Fruit fly (Drosophila melanogaster) whole organism, prepupa: Measurements from ENCODE around the gene CG43155.

Experiments
- CG10631 ChIP-seq: fragments of 200-800 bp; sonication (Bioruptor generic); optimal IDR thresholded peaks from 2 replicates; lab custom pipeline; 2016; ENCODE audit warnings: missing biosample characterization, missing genetic modification characterization
- CG11762 ChIP-seq: fragments of 200-800 bp; sonication (Bioruptor generic); optimal IDR thresholded peaks from 3 replicates; lab custom pipeline; 2016; ENCODE audit warnings: missing biosample characterization, missing genetic modification characterization; ENCODE audit not compliant: insufficient read depth
- CG11902 ChIP-seq: fragments of 200-800 bp; sonication (Bioruptor generic); optimal IDR thresholded peaks from 3 replicates; lab custom pipeline; 2016; ENCODE audit warnings: missing biosample characterization, missing genetic modification characterization
- CG15336 ChIP-seq: fragments of 200-800 bp; sonication (Bioruptor generic); IDR thresholded peaks from 2 replicates; pipeline ENCODE4 v1.3.6; 2022; ENCODE audit warnings: missing biosample characterization, missing genetic modification characterization
- CG1621 ChIP-seq: fragments of 200-800 bp; sonication (Bioruptor generic); optimal IDR thresholded peaks from 3 replicates; lab custom pipeline; 2018; ENCODE audit warnings: missing biosample characterization, mild to moderate bottlenecking, missing genetic modification characterization
- CG16779 ChIP-seq: fragments of 200-800 bp; sonication (Bioruptor generic); optimal IDR thresholded peaks from 3 replicates; lab custom pipeline; 2017; ENCODE audit warnings: missing biosample characterization, mild to moderate bottlenecking, missing genetic modification characterization
- CG3032 ChIP-seq: fragments of 200-800 bp; optimal IDR thresholded peaks from 2 replicates; lab custom pipeline; 2019; ENCODE audit warnings: missing biosample characterization, mild to moderate bottlenecking, missing genetic modification characterization, moderate library complexity
- CG31627 ChIP-seq: fragments of 200-800 bp; sonication (Bioruptor generic); optimal IDR thresholded peaks from 3 replicates; lab custom pipeline; 2016; ENCODE audit warnings: missing biosample characterization, missing genetic modification characterization
- CG32006 ChIP-seq: fragments of 200-800 bp; sonication (Bioruptor generic); optimal IDR thresholded peaks from 3 replicates; lab custom pipeline; 2017; ENCODE audit warnings: missing biosample characterization, mild to moderate bottlenecking, missing genetic modification characterization
- CG3919 ChIP-seq: fragments of 200-800 bp; sonication (Bioruptor generic); optimal IDR thresholded peaks from 3 replicates; lab custom pipeline; 2016; ENCODE audit warnings: missing biosample characterization, missing genetic modification characterization
- CG4318 ChIP-seq: fragments of 200-800 bp; sonication (Bioruptor generic); optimal IDR thresholded peaks from 3 replicates; lab custom pipeline; 2017; ENCODE audit warnings: missing biosample characterization, mild to moderate bottlenecking, missing genetic modification characterization
- CG6163 ChIP-seq: fragments of 200-800 bp; sonication (Bioruptor generic); IDR thresholded peaks from 3 replicates; pipeline ENCODE4 v1.3.6; 2022; ENCODE audit warnings: missing biosample characterization, missing genetic modification characterization
- CG6276 ChIP-seq: fragments of 200-800 bp; sonication (Bioruptor generic); optimal IDR thresholded peaks from 2 replicates; lab custom pipeline; 2017; ENCODE audit warnings: missing biosample characterization, mild to moderate bottlenecking, missing genetic modification characterization
- CG6792 ChIP-seq: fragments of 200-800 bp; sonication (Bioruptor generic); optimal IDR thresholded peaks from 3 replicates; lab custom pipeline; 2016; ENCODE audit warnings: missing biosample characterization, missing genetic modification characterization
- CG6808 ChIP-seq: fragments of 200-800 bp; sonication (Bioruptor generic); optimal IDR thresholded peaks from 3 replicates; lab custom pipeline; 2017; ENCODE audit warnings: missing biosample characterization, missing genetic modification characterization, mild to moderate bottlenecking, moderate library complexity, missing genetic modification reagents
- CG6854 ChIP-seq: fragments of 200-800 bp; sonication (Bioruptor generic); optimal IDR thresholded peaks from 2 replicates; lab custom pipeline; 2017; ENCODE audit warnings: missing biosample characterization, mild to moderate bottlenecking, missing genetic modification characterization
- CG7368 ChIP-seq: fragments of 200-800 bp; sonication (Bioruptor generic); optimal IDR thresholded peaks from 3 replicates; lab custom pipeline; 2016; ENCODE audit warnings: missing biosample characterization, missing genetic modification characterization
- CG8119 ChIP-seq: fragments of 200-800 bp; sonication (Bioruptor generic); IDR thresholded peaks from 3 replicates; pipeline ENCODE4 v1.3.6; 2022; ENCODE audit warnings: missing biosample characterization, missing genetic modification characterization
- CG8319 ChIP-seq: fragments of 200-800 bp; sonication (Bioruptor generic); optimal IDR thresholded peaks from 3 replicates; lab custom pipeline; 2016; ENCODE audit warnings: missing biosample characterization, missing genetic modification characterization
- CG8632 ChIP-seq: fragments of 200-800 bp; sonication (Bioruptor generic); optimal IDR thresholded peaks from 3 replicates; lab custom pipeline; 2016; ENCODE audit warnings: missing biosample characterization, missing genetic modification characterization
- CG9139 ChIP-seq: fragments of 200-800 bp; sonication (Bioruptor generic); optimal IDR thresholded peaks from 3 replicates; lab custom pipeline; 2017; ENCODE audit warnings: missing biosample characterization, mild to moderate bottlenecking, missing genetic modification characterization
- Eip75B ChIP-seq: fragments of 200-800 bp; sonication (Bioruptor generic); optimal IDR thresholded peaks from 3 replicates; lab custom pipeline; 2016; ENCODE audit warnings: missing biosample characterization, missing genetic modification characterization
- Eip78C ChIP-seq: fragments of 200-800 bp; sonication (Bioruptor generic); peaks from one replicate; lab custom pipeline; 2016; ENCODE audit warnings: missing biosample characterization, missing genetic modification characterization
- Ets21C ChIP-seq: fragments of 200-800 bp; sonication (Bioruptor generic); optimal IDR thresholded peaks from 3 replicates; lab custom pipeline; 2016; ENCODE audit warnings: missing biosample characterization, missing genetic modification characterization
- Ets96B ChIP-seq: fragments of 200-800 bp; optimal IDR thresholded peaks from 2 replicates; lab custom pipeline; 2019; ENCODE audit warnings: missing biosample characterization, mild to moderate bottlenecking, missing genetic modification characterization, moderate library complexity
- Gug ChIP-seq: fragments of 200-800 bp; sonication (Bioruptor generic); IDR thresholded peaks from 2 replicates; pipeline ENCODE4 v1.3.6; 2022; ENCODE audit warnings: missing biosample characterization, missing genetic modification characterization
- Hr38 ChIP-seq: sonication (Bioruptor generic); optimal IDR thresholded peaks from 2 replicates; lab custom pipeline; 2016; ENCODE audit warnings: missing biosample characterization, missing genetic modification characterization
- Hr4 ChIP-seq: fragments of 200-800 bp; sonication (Bioruptor generic); optimal IDR thresholded peaks from 3 replicates; lab custom pipeline; 2016; ENCODE audit warnings: missing biosample characterization, missing genetic modification characterization
- Lpt ChIP-seq: fragments of 200-800 bp; sonication (Bioruptor generic); optimal IDR thresholded peaks from 3 replicates; lab custom pipeline; 2016; ENCODE audit warnings: missing biosample characterization, missing genetic modification characterization
- Met ChIP-seq: fragments of 200-800 bp; sonication (Bioruptor generic); optimal IDR thresholded peaks from 3 replicates; lab custom pipeline; 2016; ENCODE audit warnings: missing biosample characterization, missing genetic modification characterization
- OdsH ChIP-seq: fragments of 200-800 bp; sonication (Bioruptor generic); optimal IDR thresholded peaks from 3 replicates; lab custom pipeline; 2016; ENCODE audit warnings: missing biosample characterization, missing genetic modification characterization
- Sox14 ChIP-seq: fragments of 200-800 bp; sonication (Bioruptor generic); optimal IDR thresholded peaks from 3 replicates; lab custom pipeline; 2016; ENCODE audit warnings: missing biosample characterization, missing genetic modification characterization
- Sox15 ChIP-seq: fragments of 200-800 bp; sonication (Bioruptor generic); optimal IDR thresholded peaks from 3 replicates; lab custom pipeline; 2016; ENCODE audit warnings: missing biosample characterization, missing genetic modification characterization
- acj6 ChIP-seq: fragments of 200-800 bp; sonication (Bioruptor generic); optimal IDR thresholded peaks from 3 replicates; lab custom pipeline; 2016; ENCODE audit warnings: missing biosample characterization, missing genetic modification characterization
- cyc ChIP-seq: fragments of 200-800 bp; sonication (Bioruptor generic); optimal IDR thresholded peaks from 3 replicates; lab custom pipeline; 2016; ENCODE audit warnings: missing biosample characterization, missing genetic modification characterization
- dsx ChIP-seq: fragments of 200-800 bp; optimal IDR thresholded peaks from 3 replicates; lab custom pipeline; 2019; ENCODE audit warnings: missing biosample characterization, mild to moderate bottlenecking, missing genetic modification characterization, moderate library complexity; ENCODE audit not compliant: poor library complexity, severe bottlenecking
- eg ChIP-seq: fragments of 200-800 bp; sonication (Bioruptor generic); IDR thresholded peaks from 3 replicates; pipeline ENCODE4 v1.3.6; 2022; ENCODE audit warnings: missing biosample characterization, missing genetic modification characterization
- esn ChIP-seq: fragments of 200-800 bp; sonication (Bioruptor generic); optimal IDR thresholded peaks from 2 replicates; lab custom pipeline; 2016; ENCODE audit warnings: missing biosample characterization, mild to moderate bottlenecking, missing genetic modification characterization, moderate library complexity
- fd85E ChIP-seq: fragments of 200-800 bp; sonication (Bioruptor generic); optimal IDR thresholded peaks from 3 replicates; lab custom pipeline; 2016; ENCODE audit warnings: missing biosample characterization, missing genetic modification characterization
- fkh ChIP-seq: fragments of 200-800 bp; sonication (Bioruptor generic); optimal IDR thresholded peaks from 3 replicates; lab custom pipeline; 2017; ENCODE audit warnings: missing biosample characterization, mild to moderate bottlenecking, missing genetic modification characterization, moderate library complexity
- lz ChIP-seq: fragments of 200-800 bp; sonication (Bioruptor generic); optimal IDR thresholded peaks from 3 replicates; lab custom pipeline; 2016; ENCODE audit warnings: missing biosample characterization, missing genetic modification characterization
- net ChIP-seq: fragments of 200-800 bp; sonication (Bioruptor generic); optimal IDR thresholded peaks from 3 replicates; lab custom pipeline; 2016; ENCODE audit warnings: missing biosample characterization, missing genetic modification characterization
- pdm3 ChIP-seq: fragments of 200-800 bp; sonication (Bioruptor generic); optimal IDR thresholded peaks from 3 replicates; lab custom pipeline; 2016; ENCODE audit warnings: missing biosample characterization, missing genetic modification characterization
- ss ChIP-seq, 2 experiments: fragments of 200-800 bp; sonication (Bioruptor generic); optimal IDR thresholded peaks; 2 replicates in 1 of 2; 3 replicates in 1 of 2; lab custom pipeline; 2017 to 2018; ENCODE audit warnings: mild to moderate bottlenecking in 2 of 2, missing biosample characterization in 2 of 2, missing genetic modification characterization in 2 of 2, moderate library complexity in 1 of 2
- svp ChIP-seq: fragments of 200-800 bp; sonication (Bioruptor generic); peaks from one replicate; lab custom pipeline; 2016; ENCODE audit warnings: missing biosample characterization, missing genetic modification characterization
- topi ChIP-seq: fragments of 200-800 bp; sonication (Bioruptor generic); optimal IDR thresholded peaks from 3 replicates; lab custom pipeline; 2016; ENCODE audit warnings: missing biosample characterization, missing genetic modification characterization

CG43155 gene

DNA sequence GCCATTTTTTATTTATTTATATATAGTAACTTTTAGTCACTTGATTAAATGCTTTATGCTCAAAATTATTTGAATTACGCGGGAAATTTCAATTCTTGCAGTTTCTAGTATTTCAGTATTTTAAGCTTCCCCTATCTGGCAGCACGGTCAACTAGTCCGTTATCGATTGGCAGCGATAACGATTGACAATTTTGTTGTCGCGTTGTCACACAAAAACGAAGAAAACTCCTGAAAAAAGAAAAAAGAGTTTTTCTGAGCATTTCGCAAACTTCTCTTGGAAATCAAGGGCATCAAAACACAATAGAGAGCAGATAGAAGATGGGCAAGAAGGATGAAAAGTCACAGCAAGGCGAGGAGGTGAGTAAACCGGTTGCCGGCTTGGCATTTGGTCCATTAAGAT is 25.5 kb downstream of the CG43155 start, which contains the start of gene Spase25:
Spase25 (plus strand) TSS at position 176 of the 400 bp plus-strand sequence.
- TF ChIP-seq Eip78C (GFP tag; lab: Kevin White, UChicago) (peak; percentile 17), ss (GFP tag; optimal IDR thresholded peaks at IDR 0.05; lab: Kevin White, UChicago) (peak in 1 of 2 experiments; percentile 12), Ets96B (tag; lab: Kevin White, UChicago) (peak; percentile 47), OdsH (no peak), topi (GFP tag; lab: Kevin White, UChicago) (no peak), CG3032 (tag; lab: Kevin White, UChicago) (peak; percentile 9), Eip75B (no peak), lz (no peak), Lpt (peak; percentile 28), CG9139 (GFP tag; lab: Kevin White, UChicago) (peak; percentile 3), CG15336 (GFP tag; lab: Robert Waterston, UW) (0 out of 2 replicates have a peak, but pooled peaks have one; percentile 28), CG6808 (GFP tag; lab: Kevin White, UChicago) (peak; percentile 19), dsx (GFP tag; lab: Kevin White, UChicago) (peak; percentile 37), CG8119 (GFP tag; lab: Robert Waterston, UW) (peak; percentile 49; the same call in 2 of the 3 replicates), CG6163 (peak; percentile 28; the same call in 1 of the 3 replicates)

DNA sequence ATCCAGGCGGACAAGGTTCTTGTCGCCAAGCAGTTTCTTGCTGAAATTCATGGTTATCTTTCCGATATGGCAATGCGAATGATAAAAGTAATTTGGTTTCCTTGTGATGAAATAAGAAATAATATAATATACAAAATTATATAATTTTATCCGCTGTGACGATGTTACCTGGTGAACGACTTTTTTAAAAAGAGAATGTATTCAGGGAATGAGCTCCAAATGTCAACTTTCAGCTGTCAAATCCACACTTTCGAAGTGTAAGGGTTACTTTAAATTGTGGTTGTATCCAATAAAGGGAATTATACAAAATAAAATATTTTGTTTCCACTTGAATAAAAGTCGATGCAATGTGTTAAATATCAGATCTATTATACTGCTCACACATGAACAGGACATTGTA is 31.9 kb downstream of the CG43155 start, which contains the start of gene CG33235:
CG33235 (minus strand) TSS at position 101 of the 400 bp plus-strand sequence.
- TF ChIP-seq CG6808 (GFP tag; lab: Kevin White, UChicago) (no peak), CG16779 (tag; lab: Kevin White, UChicago) (no peak), CG31627 (no peak), CG3919 (GFP tag; lab: Kevin White, UChicago) (no peak), Lpt (no peak)

DNA sequence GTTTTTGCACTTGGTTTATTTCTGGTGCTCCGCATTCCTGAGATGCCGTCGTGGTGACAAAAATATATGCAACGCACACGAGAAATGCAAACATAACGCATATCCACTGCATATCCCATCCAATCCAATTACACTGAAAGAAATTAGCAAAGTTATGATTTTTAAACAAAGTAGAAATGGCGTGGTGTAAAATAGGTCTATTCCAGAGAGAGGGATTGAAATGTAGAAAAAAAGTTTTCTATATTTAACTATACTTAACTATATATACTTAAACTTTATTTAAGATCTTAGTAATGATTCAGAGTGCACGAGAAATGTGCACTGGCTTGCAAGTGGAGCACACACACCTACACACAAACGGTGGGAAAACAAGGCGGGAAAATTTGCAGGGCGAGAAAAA is 32.6 kb downstream of the CG43155 start:
- TF ChIP-seq fkh (GFP tag; lab: Kevin White, UChicago): no peak
- no peak for TF ChIP-seq fd85E (GFP tag; lab: Kevin White, UChicago)
- TF ChIP-seq Eip78C (GFP tag; lab: Kevin White, UChicago): peak; percentile 80
- TF ChIP-seq CG8119 (GFP tag; lab: Robert Waterston, UW): no peak
- TF ChIP-seq pdm3 (GFP tag; lab: Kevin White, UChicago): peak; percentile 8
- no peak for TF ChIP-seq eg
- no peak for TF ChIP-seq dsx (GFP tag; lab: Kevin White, UChicago)
- peak; percentile 72 for TF ChIP-seq CG32006 (GFP tag; lab: Kevin White, UChicago)
- TF ChIP-seq Met (GFP tag; lab: Kevin White, UChicago): no peak
- TF ChIP-seq Sox15 (GFP tag; lab: Kevin White, UChicago): no peak
- TF ChIP-seq CG1621 (tag; lab: Kevin White, UChicago): no peak
- peak; percentile 4 for TF ChIP-seq CG4318 (GFP tag; lab: Kevin White, UChicago)
- TF ChIP-seq CG15336 (GFP tag; lab: Robert Waterston, UW): no peak
- no peak for TF ChIP-seq CG11902
- TF ChIP-seq ss (GFP tag; optimal IDR thresholded peaks at IDR 0.05; lab: Kevin White, UChicago): no peak
- peak; percentile 50 for TF ChIP-seq net (GFP tag; lab: Kevin White, UChicago)
- TF ChIP-seq CG3919 (GFP tag; lab: Kevin White, UChicago): peak; percentile 10
- TF ChIP-seq CG31627: no peak
- TF ChIP-seq Hr38 (GFP tag; lab: Kevin White, UChicago): no peak
- no peak for TF ChIP-seq Ets21C (GFP tag; lab: Kevin White, UChicago)
- no peak for TF ChIP-seq CG7368
- TF ChIP-seq CG11762 (GFP tag; lab: Kevin White, UChicago): no peak
- TF ChIP-seq cyc (GFP tag; lab: Kevin White, UChicago): no peak
- TF ChIP-seq CG6854 (GFP tag; lab: Kevin White, UChicago): no peak
- no peak for TF ChIP-seq svp
- peak; percentile 26 for TF ChIP-seq OdsH
- TF ChIP-seq lz: no peak
- peak; percentile 22 for TF ChIP-seq CG10631 (GFP tag; lab: Kevin White, UChicago)
- no peak for TF ChIP-seq Gug
- no peak for TF ChIP-seq CG8319 (GFP tag; lab: Kevin White, UChicago)
- peak; percentile 58 for TF ChIP-seq CG6276 (GFP tag; lab: Kevin White, UChicago)
- TF ChIP-seq Sox14 (GFP tag; lab: Kevin White, UChicago): no peak
- TF ChIP-seq topi (GFP tag; lab: Kevin White, UChicago): no peak
- TF ChIP-seq CG3032 (tag; lab: Kevin White, UChicago): no peak
- no peak for TF ChIP-seq CG8632 (GFP tag; lab: Kevin White, UChicago)
- TF ChIP-seq Hr4 (GFP tag; lab: Kevin White, UChicago): peak; percentile 69
- TF ChIP-seq esn (GFP tag; lab: Kevin White, UChicago): no peak
- no peak for TF ChIP-seq CG6792
- peak; percentile 7 for TF ChIP-seq acj6 (GFP tag; lab: Kevin White, UChicago)
- TF ChIP-seq Lpt: peak; percentile 66
- no peak for TF ChIP-seq CG9139 (GFP tag; lab: Kevin White, UChicago)
